Fruit fly (Drosophila melanogaster) whole organism: ENCODE results near the gene Ndfip.

Experiments used
- CG8478 ChIP-seq: fragments of >200 bp; optimal IDR thresholded peaks from 2 replicates; lab custom pipeline; 2018; ENCODE audit warnings: inconsistent platforms
- Dll ChIP-seq: fragments of >200 bp; optimal IDR thresholded peaks from 2 replicates; lab custom pipeline; 2017
- psq ChIP-seq: fragments of >200 bp; optimal IDR thresholded peaks from 2 replicates; lab custom pipeline; 2017
- usp ChIP-seq: fragments of >200 bp; optimal IDR thresholded peaks from 2 replicates; lab custom pipeline; 2017; ENCODE audit warnings: missing biosample characterization, missing genetic modification characterization, mixed read lengths

dm6 chr3L:17656716-17657395 lies 2.8 kb upstream of the Ndfip start:
- TF ChIP-seq CG8478 (lab: Kevin White, UChicago) = no peak
- no peak for TF ChIP-seq psq (lab: Kevin White, UChicago)
- TF ChIP-seq usp (GFP tag; lab: Kevin White, UChicago) = no peak
- TF ChIP-seq Dll (lab: Kevin White, UChicago) = no peak
